Worm (Caenorhabditis elegans): ENCODE data around the gene C23H4.6.

DNA sequence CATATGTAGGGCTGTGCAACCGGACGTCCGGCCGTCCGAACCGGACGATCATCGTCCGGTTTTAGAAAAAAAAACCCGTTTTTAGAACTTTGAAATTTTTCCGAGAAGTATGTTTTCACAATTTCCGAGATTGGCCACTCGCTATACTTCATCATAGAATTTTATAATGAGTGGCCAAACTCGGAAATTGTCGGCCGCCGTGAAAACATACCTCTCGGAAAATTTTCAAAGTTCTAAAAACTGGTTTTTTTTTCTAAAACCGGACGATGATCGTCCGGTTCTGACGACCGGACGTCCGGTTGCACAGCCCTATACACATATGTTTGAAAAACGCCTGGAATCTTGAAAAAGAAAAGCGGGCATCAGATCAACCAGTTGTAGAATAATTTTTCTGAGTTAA is 8.3 kb upstream of the C23H4.6 start:
- TF ChIP-seq him-1 (tag; optimal IDR thresholded peaks at IDR 0.05) (no peak), W03F9.2 (tag; optimal IDR thresholded peaks at IDR 0.05) (no peak)

Data from whole organism, L4/young adult.